Worm (Caenorhabditis elegans) whole organism, young adult: ENCODE measurements around the gene cutl-28.

ENCODE experiments used
- B0019.2 ChIP-seq: fragments of 200-800 bp; sonication (Bioruptor generic); conservative IDR thresholded peaks from 2 replicates; pipeline ENCODE4 v1.3.6; 2022; ENCODE audit warnings: missing genetic modification reagents, missing genetic modification characterization, missing compliant biosample characterization
- B0261.1 ChIP-seq: sonication (generic microtip); optimal IDR thresholded peaks from 2 replicates; lab custom pipeline; 2016; ENCODE audit warnings: mild to moderate bottlenecking, missing genetic modification characterization, moderate library complexity, missing compliant biosample characterization
- B0336.3 ChIP-seq: fragments of 200-800 bp; sonication (Bioruptor generic); IDR thresholded peaks from 2 replicates; pipeline ENCODE4 v1.3.6; 2022; ENCODE audit warnings: missing genetic modification characterization, missing compliant biosample characterization
- F23B12.7 ChIP-seq: sonication (generic microtip); optimal IDR thresholded peaks from 2 replicates; lab custom pipeline; 2017; ENCODE audit warnings: missing genetic modification characterization, mild to moderate bottlenecking, missing compliant biosample characterization, antibody characterized with exemption, moderate library complexity; ENCODE audit not compliant: insufficient read depth
- F52B5.7 ChIP-seq: sonication (generic microtip); optimal IDR thresholded peaks from 2 replicates; lab custom pipeline; 2016; ENCODE audit warnings: mild to moderate bottlenecking, missing genetic modification characterization, missing compliant biosample characterization
- F57A8.1 ChIP-seq: fragments of 200-800 bp; sonication (Bioruptor generic); optimal IDR thresholded peaks from 2 replicates; lab custom pipeline; 2018; ENCODE audit warnings: mild to moderate bottlenecking, missing genetic modification characterization, moderate library complexity, missing compliant biosample characterization
- K11D2.4 ChIP-seq: fragments of 200-800 bp; sonication (Bioruptor generic); IDR thresholded peaks from 2 replicates; pipeline ENCODE4 v1.3.6; 2022; ENCODE audit warnings: missing genetic modification reagents, missing genetic modification characterization, missing compliant biosample characterization
- Y95B8A.8 ChIP-seq: fragments of 200-800 bp; sonication (Bioruptor generic); IDR thresholded peaks from 2 replicates; pipeline ENCODE4 v1.3.6; 2022; ENCODE audit warnings: missing genetic modification reagents, missing genetic modification characterization, missing compliant biosample characterization
- ama-1 ChIP-seq, 3 experiments: fragments of 150-350 bp in 1 of 3; sonication (generic microtip) in 2 of 3; optimal IDR thresholded peaks; 2 replicates each; lab custom pipeline; 2014 to 2018; ENCODE audit warnings: missing biosample characterization in 2 of 3, missing genetic modification characterization in 2 of 3, missing genetic modification reagents in 2 of 3
- bed-2 ChIP-seq: fragments of 200-800 bp; sonication (Bioruptor generic); IDR thresholded peaks from 2 replicates; pipeline ENCODE4 v1.3.6; 2022; ENCODE audit warnings: missing genetic modification reagents, missing genetic modification characterization, missing compliant biosample characterization
- cebp-1 ChIP-seq, 2 experiments: fragments of 200-800 bp in 1 of 2; sonication (Bioruptor generic) in 1 of 2; sonication (generic microtip) in 1 of 2; IDR thresholded peaks in 1 of 2; optimal IDR thresholded peaks in 1 of 2; 2 replicates each; pipeline versions ENCODE4 v1.3.6 to Lab custom; 2017 to 2022; ENCODE audit warnings: missing compliant biosample characterization in 2 of 2, missing genetic modification characterization in 2 of 2, mild to moderate bottlenecking in 1 of 2, missing genetic modification reagents in 1 of 2, moderate library complexity in 1 of 2
- ceh-58 ChIP-seq: fragments of 200-800 bp; sonication (Bioruptor generic); IDR thresholded peaks from 2 replicates; pipeline ENCODE4 v1.3.6; 2022; ENCODE audit warnings: missing genetic modification characterization, missing compliant biosample characterization
- ceh-79 ChIP-seq: sonication (generic microtip); optimal IDR thresholded peaks from 2 replicates; lab custom pipeline; 2017; ENCODE audit warnings: mild to moderate bottlenecking, missing genetic modification characterization, missing compliant biosample characterization
- dox-1 ChIP-seq: fragments of 200-800 bp; sonication (Bioruptor generic); IDR thresholded peaks from 2 replicates; pipeline ENCODE4 v1.3.6; 2022; ENCODE audit warnings: missing genetic modification reagents, missing genetic modification characterization, missing compliant biosample characterization
- dpff-1 ChIP-seq: sonication (generic microtip); optimal IDR thresholded peaks from 2 replicates; lab custom pipeline; 2017; ENCODE audit warnings: mild to moderate bottlenecking, missing genetic modification characterization, missing compliant biosample characterization
- dpl-1 ChIP-seq: fragments of 150-350 bp; optimal IDR thresholded peaks from 2 replicates; lab custom pipeline; 2014; ENCODE audit warnings: missing biosample characterization, missing genetic modification reagents, missing genetic modification characterization
- egl-18 ChIP-seq: fragments of 200-800 bp; sonication (Bioruptor generic); IDR thresholded peaks from 2 replicates; pipeline ENCODE4 v1.3.6; 2022; ENCODE audit warnings: missing genetic modification reagents, missing genetic modification characterization, missing compliant biosample characterization
- ekl-4 ChIP-seq: fragments of 200-800 bp; sonication (Bioruptor generic); IDR thresholded peaks from 2 replicates; pipeline ENCODE4 v1.3.6; 2022; ENCODE audit warnings: missing genetic modification reagents, missing genetic modification characterization, missing compliant biosample characterization
- ets-4 ChIP-seq: fragments of 200-800 bp; sonication (Bioruptor generic); optimal IDR thresholded peaks from 2 replicates; lab custom pipeline; 2018; ENCODE audit warnings: mild to moderate bottlenecking, missing genetic modification characterization, missing compliant biosample characterization
- hmg-1.2 ChIP-seq: fragments of 200-800 bp; sonication (Bioruptor generic); IDR thresholded peaks from 2 replicates; pipeline ENCODE4 v1.3.6; 2022; ENCODE audit warnings: missing genetic modification reagents, missing genetic modification characterization, missing compliant biosample characterization
- lin-40 ChIP-seq: sonication (generic microtip); optimal IDR thresholded peaks from 2 replicates; lab custom pipeline; 2016; ENCODE audit warnings: missing genetic modification characterization, mild to moderate bottlenecking, missing compliant biosample characterization, missing genotype, missing genetic modification reagents
- madf-3 ChIP-seq: fragments of 200-800 bp; sonication (Bioruptor generic); IDR thresholded peaks from 2 replicates; pipeline ENCODE4 v1.3.6; 2022; ENCODE audit warnings: missing genetic modification reagents, missing genetic modification characterization, missing compliant biosample characterization
- mel-28 ChIP-seq: sonication (generic microtip); optimal IDR thresholded peaks from 2 replicates; lab custom pipeline; 2016; ENCODE audit warnings: borderline replicate concordance, mild to moderate bottlenecking, missing genetic modification characterization, missing compliant biosample characterization
- mes-4 ChIP-seq: sonication (generic microtip); optimal IDR thresholded peaks from 2 replicates; lab custom pipeline; 2016; ENCODE audit warnings: missing genotype, missing genetic modification characterization, missing compliant biosample characterization
- nhr-90 ChIP-seq: sonication (generic microtip); optimal IDR thresholded peaks from 2 replicates; lab custom pipeline; 2016; ENCODE audit warnings: missing genotype, mild to moderate bottlenecking, missing genetic modification characterization, missing compliant biosample characterization
- repo-1 ChIP-seq: sonication (generic microtip); optimal IDR thresholded peaks from 2 replicates; lab custom pipeline; 2017; ENCODE audit warnings: mild to moderate bottlenecking, missing genetic modification characterization, missing compliant biosample characterization
- rpc-1 ChIP-seq, 2 experiments: fragments of 150-350 bp in 1 of 2; sonication (generic microtip) in 1 of 2; optimal IDR thresholded peaks; 2 replicates each; lab custom pipeline; 2014 to 2018; ENCODE audit warnings: missing biosample characterization in 1 of 2, missing genetic modification characterization in 1 of 2, missing genetic modification reagents in 1 of 2, missing genotype in 1 of 2
- sea-2 ChIP-seq: fragments of 200-800 bp; sonication (Bioruptor generic); IDR thresholded peaks from 2 replicates; pipeline ENCODE4 v1.3.6; 2022; ENCODE audit warnings: missing genetic modification characterization, missing compliant biosample characterization
- somi-1 ChIP-seq: fragments of 200-800 bp; sonication (Bioruptor generic); optimal IDR thresholded peaks from 2 replicates; lab custom pipeline; 2018; ENCODE audit warnings: mild to moderate bottlenecking, missing genetic modification characterization, missing compliant biosample characterization
- tlf-1 ChIP-seq: fragments of 200-800 bp; sonication (Bioruptor generic); optimal IDR thresholded peaks from 2 replicates; lab custom pipeline; 2018; ENCODE audit warnings: mild to moderate bottlenecking, missing genetic modification characterization, missing compliant biosample characterization
- unc-62 ChIP-seq: fragments of 150-350 bp; optimal IDR thresholded peaks from 2 replicates; lab custom pipeline; 2014; ENCODE audit warnings: missing biosample characterization, missing genetic modification reagents, missing genetic modification characterization
- zfh-2 ChIP-seq: fragments of 200-800 bp; sonication (Bioruptor generic); conservative IDR thresholded peaks from 2 replicates; pipeline ENCODE4 v1.3.6; 2022; ENCODE audit warnings: missing genetic modification reagents, missing genetic modification characterization, missing compliant biosample characterization
- ztf-18 ChIP-seq: sonication (generic microtip); optimal IDR thresholded peaks from 2 replicates; lab custom pipeline; 2016; ENCODE audit warnings: missing genotype, mild to moderate bottlenecking, missing genetic modification characterization, missing compliant biosample characterization

Gene cutl-28

ce11 chrIV:658497-659177 is 25.7 kb upstream of the cutl-28 start:
- TF ChIP-seq cebp-1 (GFP tag; IDR thresholded peaks at IDR 0.05; lab: Robert Waterston, UW) (no peak), cebp-1 (tag; optimal IDR thresholded peaks at IDR 0.05; lab: Kevin White, UChicago) (peak; percentile 54), repo-1 (tag; lab: Kevin White, UChicago) (peak; percentile 63), hmg-1.2 (GFP tag; lab: Robert Waterston, UW) (0 out of 2 replicates have a peak, but pooled peaks have one; percentile 16), ets-4 (GFP tag; lab: Kevin White, UChicago) (no peak)

DNA sequence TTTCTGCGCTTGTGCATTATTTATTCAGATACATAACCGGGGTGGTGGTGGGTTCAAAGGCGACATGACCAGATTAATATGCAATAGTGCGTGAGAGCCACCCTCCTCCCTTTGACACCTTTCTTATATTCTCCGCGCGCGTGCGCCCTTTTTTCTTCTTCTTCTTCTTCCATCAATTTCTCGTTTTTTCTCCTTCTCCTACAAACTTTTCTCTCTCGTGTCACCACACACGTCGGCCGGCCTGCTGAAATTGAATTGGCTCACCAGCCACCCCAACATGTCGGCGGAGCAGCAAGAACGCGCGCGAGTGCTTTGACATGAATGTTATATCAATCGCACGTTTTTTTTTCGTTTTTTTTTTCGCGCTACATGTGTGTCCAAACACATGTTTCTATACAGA is 24.7 kb upstream of the cutl-28 start:
- TF ChIP-seq F57A8.1 (no peak), tlf-1 (no peak), zfh-2 (peak; percentile 65), sea-2 (GFP tag; lab: Robert Waterston, UW) (no peak)

ce11 chrIV:661623-662022 is 22.7 kb upstream of the cutl-28 start:
- TF ChIP-seq nhr-90 (tag; lab: Kevin White, UChicago) (no peak), F23B12.7 (tag; lab: Kevin White, UChicago) (no peak), ceh-58 (GFP tag; lab: Robert Waterston, UW) (no peak), K11D2.4 (GFP tag; lab: Robert Waterston, UW) (no peak), ztf-18 (no peak), B0336.3 (GFP tag; lab: Robert Waterston, UW) (no peak), egl-18 (GFP tag; lab: Robert Waterston, UW) (no peak)

DNA sequence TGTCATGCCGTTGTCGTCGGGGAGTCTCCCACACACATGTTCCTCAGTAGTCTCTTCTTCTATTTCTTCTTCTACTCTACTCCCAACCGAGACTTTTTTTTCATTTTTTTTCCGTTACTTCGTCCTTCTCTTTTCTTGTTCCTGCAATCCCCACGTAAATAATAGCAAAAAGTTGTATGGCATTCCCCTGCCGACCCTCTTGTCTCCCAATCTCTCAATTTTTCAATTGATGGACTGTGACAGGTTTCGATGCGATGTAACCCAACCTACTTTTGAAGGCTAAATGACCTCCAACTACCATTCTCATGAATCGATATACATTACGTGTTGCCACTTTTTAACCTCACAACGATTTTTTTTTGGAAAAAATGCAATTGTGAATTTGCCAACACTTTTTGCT is 20.2 kb upstream of the cutl-28 start:
- no peak for TF ChIP-seq repo-1 (tag; lab: Kevin White, UChicago)
- TF ChIP-seq dox-1 (GFP tag; lab: Robert Waterston, UW) = no peak
- peak; percentile 23 for TF ChIP-seq somi-1 (GFP tag; lab: Kevin White, UChicago)
- TF ChIP-seq lin-40 (tag; lab: Kevin White, UChicago) = peak; percentile 6
- no peak for TF ChIP-seq F52B5.7

DNA sequence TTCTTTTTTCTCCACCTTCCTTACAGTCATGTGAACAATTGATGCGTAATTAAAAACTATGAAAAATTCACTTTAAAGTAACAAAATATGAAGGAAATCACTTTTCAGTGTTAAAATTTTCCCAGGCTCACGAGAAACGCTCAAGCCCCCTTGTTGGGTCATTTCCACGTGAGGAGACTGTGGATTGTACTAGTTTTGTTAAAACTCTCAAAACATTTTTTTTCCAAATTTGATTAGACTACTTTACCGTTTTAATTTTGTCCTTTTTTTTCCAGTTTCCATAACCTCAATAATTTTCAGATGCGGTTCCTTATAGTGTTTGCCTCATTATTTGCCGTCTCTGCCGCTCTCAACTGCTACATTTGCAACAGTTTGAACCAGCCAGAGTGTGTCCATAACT is 19.1 kb upstream of the cutl-28 start, which contains the start of gene K11H12.7:
Gene K11H12.7, plus strand, starts transcription at position 301 of the 400 bp plus-strand sequence.
- TF ChIP-seq B0019.2 (no peak), unc-62 (no peak), mel-28 (tag; lab: Kevin White, UChicago) (no peak), mes-4 (tag; lab: Kevin White, UChicago) (no peak), dpff-1 (tag; lab: Kevin White, UChicago) (no peak), madf-3 (no peak), ceh-79 (tag; lab: Kevin White, UChicago) (no peak), dpl-1 (no peak), egl-18 (GFP tag; lab: Robert Waterston, UW) (no peak), lin-40 (tag; lab: Kevin White, UChicago) (no peak), bed-2 (GFP tag; lab: Robert Waterston, UW) (no peak), ekl-4 (GFP tag; lab: Robert Waterston, UW) (no peak), Y95B8A.8 (GFP tag; lab: Robert Waterston, UW) (no peak), rpc-1 (optimal IDR thresholded peaks at IDR 0.05; lab: Kevin White, UChicago) (no peak), rpc-1 (tag; optimal IDR thresholded peaks at IDR 0.05; lab: Kevin White, UChicago) (no peak), ama-1 (optimal IDR thresholded peaks at IDR 0.05; lab: Kevin White, UChicago) (no peak), ama-1 (GFP tag; optimal IDR thresholded peaks at IDR 0.05; lab: Kevin White, UChicago) (no peak), B0261.1 (tag; lab: Kevin White, UChicago) (no peak)
